Fruit fly (Drosophila melanogaster): Measurements from ENCODE around the gene Cchl.

DNA sequence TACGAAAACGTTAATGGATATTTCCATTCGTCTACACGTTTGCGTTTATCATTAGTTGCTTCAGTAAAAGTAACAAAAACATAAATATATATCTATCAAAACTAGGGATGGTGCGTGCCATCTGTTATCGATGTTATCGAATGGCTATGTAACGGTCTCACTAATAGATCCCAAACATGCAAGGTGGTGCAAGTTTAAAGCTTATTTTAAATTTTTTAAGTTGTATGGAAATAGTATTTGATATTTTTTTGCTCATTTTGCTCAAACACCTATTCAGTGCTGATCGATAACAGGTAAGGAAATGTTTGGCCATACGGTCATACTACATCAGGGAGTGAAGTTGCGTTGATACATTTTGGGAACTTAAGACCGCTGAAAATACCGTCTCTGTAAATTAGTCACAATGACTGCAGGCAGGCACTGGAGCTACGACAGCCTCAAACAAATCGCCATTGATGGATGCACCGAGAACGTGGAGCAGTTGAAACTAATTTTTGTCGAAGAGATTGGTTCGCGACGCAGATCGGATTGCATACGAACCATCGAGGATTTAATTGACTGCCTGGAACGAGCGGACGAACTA, 7.0 kb upstream of the Cchl start, which contains the start of the genes CG45099, CG6015, pit and Fadd:
- TF ChIP-seq Dll (optimal IDR thresholded peaks at IDR 0.05) (no peak), EcR (GFP tag; optimal IDR thresholded peaks at IDR 0.05) (no peak), CG8478 (optimal IDR thresholded peaks at IDR 0.05) (no peak)

All from whole organism.